Fruit fly (Drosophila melanogaster) whole organism, embryonic: ENCODE results near the gene CG7333.
A peak's percentile ranks its signal among the peaks of the same experiment; 100 is the strongest.

Experiments used
- Ada2b ChIP-seq: fragments of 200-800 bp; sonication (Bioruptor generic); IDR thresholded peaks from 2 replicates; pipeline ENCODE4 v1.3.6; 2022; ENCODE audit warnings: missing biosample characterization, missing genetic modification characterization
- Asciz ChIP-seq: fragments of 200-800 bp; sonication (Bioruptor generic); optimal IDR thresholded peaks from 2 replicates; lab custom pipeline; 2017; ENCODE audit warnings: missing biosample characterization, mild to moderate bottlenecking, missing genetic modification characterization, missing genetic modification reagents
- Atf-2 ChIP-seq: fragments of 200-800 bp; sonication (Bioruptor generic); optimal IDR thresholded peaks from 2 replicates; lab custom pipeline; 2016; ENCODE audit warnings: missing biosample characterization, missing genetic modification characterization
- CG10431 ChIP-seq: fragments of 200-800 bp; sonication (Bioruptor generic); optimal IDR thresholded peaks from 3 replicates; lab custom pipeline; 2018; ENCODE audit warnings: missing biosample characterization, mild to moderate bottlenecking, missing genetic modification characterization
- CG12659 ChIP-seq: fragments of 200-800 bp; sonication (Bioruptor generic); optimal IDR thresholded peaks from 3 replicates; lab custom pipeline; 2017; ENCODE audit warnings: mild to moderate bottlenecking, missing biosample characterization, missing genetic modification reagents, missing genetic modification characterization
- CG14441 ChIP-seq: fragments of 200-800 bp; sonication (Bioruptor generic); IDR thresholded peaks from 2 replicates; pipeline ENCODE4 v1.3.6; 2022; ENCODE audit warnings: missing biosample characterization, missing genetic modification characterization
- CG1602 ChIP-seq: fragments of 200-800 bp; sonication (Bioruptor generic); optimal IDR thresholded peaks from 3 replicates; lab custom pipeline; 2016; ENCODE audit warnings: missing biosample characterization, missing genetic modification characterization
- CG16813 ChIP-seq: fragments of 200-800 bp; sonication (Bioruptor generic); IDR thresholded peaks from 3 replicates; pipeline ENCODE4 v1.3.6; 2022; ENCODE audit warnings: missing biosample characterization, missing genetic modification characterization; ENCODE audit not compliant: partially characterized antibody
- CG16863 ChIP-seq: fragments of 200-800 bp; sonication (Bioruptor generic); optimal IDR thresholded peaks from 3 replicates; lab custom pipeline; 2016; ENCODE audit warnings: missing biosample characterization, missing genetic modification characterization
- CG17359 ChIP-seq: fragments of 200-800 bp; sonication (Bioruptor generic); optimal IDR thresholded peaks from 3 replicates; lab custom pipeline; 2018; ENCODE audit warnings: missing biosample characterization, mild to moderate bottlenecking, missing genetic modification characterization, moderate library complexity
- CG6791 ChIP-seq: fragments of 200-800 bp; sonication (Bioruptor generic); IDR thresholded peaks from 3 replicates; pipeline ENCODE4 v1.3.6; 2022; ENCODE audit warnings: missing biosample characterization, missing genetic modification characterization; ENCODE audit not compliant: partially characterized antibody
- CG6854 ChIP-seq: fragments of 200-800 bp; sonication (Bioruptor generic); optimal IDR thresholded peaks from 3 replicates; lab custom pipeline; 2017; ENCODE audit warnings: missing biosample characterization, mild to moderate bottlenecking, missing genetic modification characterization
- D ChIP-seq, 2 experiments: fragments of 200-800 bp in 1 of 2; fragments of >200 bp in 1 of 2; sonication (Bioruptor generic) in 1 of 2; optimal IDR thresholded peaks; 2 replicates in 1 of 2; 3 replicates in 1 of 2; lab custom pipeline; 2017; ENCODE audit warnings: mild to moderate bottlenecking in 1 of 2, missing biosample characterization in 1 of 2, missing genetic modification characterization in 1 of 2, missing genetic modification reagents in 1 of 2
- Dad ChIP-seq: fragments of 200-800 bp; sonication (Bioruptor generic); optimal IDR thresholded peaks from 3 replicates; lab custom pipeline; 2016; ENCODE audit warnings: missing biosample characterization, missing genetic modification characterization
- Dek ChIP-seq: fragments of 200-800 bp; sonication (Bioruptor generic); optimal IDR thresholded peaks from 3 replicates; lab custom pipeline; 2019; ENCODE audit warnings: missing biosample characterization, mild to moderate bottlenecking, missing genetic modification characterization, moderate library complexity
- Doc2 ChIP-seq: fragments of 200-800 bp; sonication (Bioruptor generic); IDR thresholded peaks from 2 replicates; pipeline ENCODE4 v1.3.6; 2022; ENCODE audit warnings: missing biosample characterization, missing genetic modification characterization
- Dp ChIP-seq: fragments of 200-800 bp; sonication (Bioruptor generic); optimal IDR thresholded peaks from 2 replicates; lab custom pipeline; 2018; ENCODE audit warnings: missing biosample characterization, mild to moderate bottlenecking, missing genetic modification characterization, moderate library complexity
- E2f1 ChIP-seq: fragments of 200-800 bp; sonication (Bioruptor generic); IDR thresholded peaks from 2 replicates; pipeline ENCODE4 v1.3.6; 2022; ENCODE audit warnings: missing biosample characterization, missing genetic modification characterization
- Eip74EF ChIP-seq, 2 experiments: fragments of 200-800 bp in 1 of 2; fragments of >200 bp in 1 of 2; sonication (Bioruptor generic) in 1 of 2; optimal IDR thresholded peaks; 2 replicates each; lab custom pipeline; 2017 to 2019; ENCODE audit warnings: missing biosample characterization in 2 of 2, missing genetic modification characterization in 2 of 2, mild to moderate bottlenecking in 1 of 2, moderate library complexity in 1 of 2
- Fer1 ChIP-seq: fragments of 200-800 bp; sonication (Bioruptor generic); optimal IDR thresholded peaks from 2 replicates; lab custom pipeline; 2017; ENCODE audit warnings: missing biosample characterization, mild to moderate bottlenecking, missing genetic modification characterization
- Hr78 ChIP-seq, 2 experiments: fragments of 200-800 bp in 1 of 2; fragments of >200 bp in 1 of 2; sonication (Bioruptor generic) in 1 of 2; optimal IDR thresholded peaks; 2 replicates each; lab custom pipeline; 2017 to 2019; ENCODE audit warnings: missing biosample characterization in 2 of 2, missing genetic modification characterization in 2 of 2, mild to moderate bottlenecking in 1 of 2, moderate library complexity in 1 of 2
- Kr ChIP-seq: fragments of 200-800 bp; sonication (Bioruptor generic); optimal IDR thresholded peaks from 2 replicates; lab custom pipeline; 2017; ENCODE audit warnings: missing biosample characterization, mild to moderate bottlenecking, missing genetic modification characterization
- Meics ChIP-seq: fragments of 200-800 bp; sonication (Bioruptor generic); optimal IDR thresholded peaks from 2 replicates; lab custom pipeline; 2017; ENCODE audit warnings: missing biosample characterization, mild to moderate bottlenecking, missing genetic modification characterization
- Sry-β ChIP-seq: fragments of 200-800 bp; sonication (Bioruptor generic); optimal IDR thresholded peaks from 2 replicates; lab custom pipeline; 2018; ENCODE audit warnings: missing biosample characterization, mild to moderate bottlenecking, missing genetic modification characterization, moderate library complexity
- Sry-δ ChIP-seq: fragments of 200-800 bp; sonication (Bioruptor generic); optimal IDR thresholded peaks from 2 replicates; lab custom pipeline; 2016; ENCODE audit warnings: missing biosample characterization, missing genetic modification characterization
- Trl ChIP-seq, 3 experiments: fragments of >200 bp in 2 of 3; fragments of 200-800 bp in 1 of 3; sonication (Bioruptor generic) in 1 of 3; optimal IDR thresholded peaks; 2 replicates in 1 of 3; 3 replicates in 2 of 3; lab custom pipeline; 2016 to 2017; ENCODE audit warnings: missing biosample characterization in 1 of 3, missing genetic modification characterization in 1 of 3
- amos ChIP-seq: fragments of 200-800 bp; sonication (Bioruptor generic); IDR thresholded peaks from 2 replicates; pipeline ENCODE4 v1.3.6; 2022; ENCODE audit warnings: missing biosample characterization, missing genetic modification characterization; ENCODE audit not compliant: partially characterized antibody
- cas ChIP-seq: fragments of 200-800 bp; sonication (Bioruptor generic); IDR thresholded peaks from 2 replicates; pipeline ENCODE4 v1.3.6; 2022; ENCODE audit warnings: missing biosample characterization, missing genetic modification characterization
- cwo ChIP-seq: fragments of 200-800 bp; sonication (Bioruptor generic); optimal IDR thresholded peaks from 3 replicates; lab custom pipeline; 2017; ENCODE audit warnings: missing biosample characterization, missing genetic modification characterization, mild to moderate bottlenecking, moderate library complexity, missing genetic modification reagents
- dm ChIP-seq: fragments of 200-800 bp; sonication (Bioruptor generic); optimal IDR thresholded peaks from 3 replicates; lab custom pipeline; 2016; ENCODE audit warnings: missing biosample characterization, missing genetic modification characterization
- esg ChIP-seq: fragments of 200-800 bp; sonication (Bioruptor generic); conservative IDR thresholded peaks from 2 replicates; pipeline ENCODE4 v1.3.6; 2022; ENCODE audit warnings: missing biosample characterization, missing genetic modification characterization
- fd102C ChIP-seq: fragments of 200-800 bp; sonication (Bioruptor generic); optimal IDR thresholded peaks from 2 replicates; lab custom pipeline; 2018; ENCODE audit warnings: missing biosample characterization, mild to moderate bottlenecking, missing genetic modification characterization, moderate library complexity
- fu2 ChIP-seq: fragments of 200-800 bp; sonication (Bioruptor generic); optimal IDR thresholded peaks from 2 replicates; lab custom pipeline; 2016; ENCODE audit warnings: missing biosample characterization, missing genetic modification characterization
- gce ChIP-seq: fragments of 200-800 bp; sonication (Bioruptor generic); IDR thresholded peaks from 3 replicates; pipeline ENCODE4 v1.3.6; 2022; ENCODE audit warnings: missing biosample characterization, missing genetic modification characterization
- gem ChIP-seq: fragments of 200-800 bp; sonication (Bioruptor generic); optimal IDR thresholded peaks from 2 replicates; lab custom pipeline; 2019; ENCODE audit warnings: missing biosample characterization, mild to moderate bottlenecking, missing genetic modification characterization, moderate library complexity
- hbn ChIP-seq: fragments of 200-800 bp; sonication (Bioruptor generic); IDR thresholded peaks from 2 replicates; pipeline ENCODE4 v1.3.6; 2022; ENCODE audit warnings: missing biosample characterization, missing genetic modification characterization; ENCODE audit not compliant: partially characterized antibody
- jing ChIP-seq: fragments of 200-800 bp; sonication (Bioruptor generic); optimal IDR thresholded peaks from 2 replicates; lab custom pipeline; 2018; ENCODE audit warnings: missing biosample characterization, mild to moderate bottlenecking, missing genetic modification characterization
- lbe ChIP-seq: fragments of 200-800 bp; sonication (Bioruptor generic); optimal IDR thresholded peaks from 2 replicates; lab custom pipeline; 2016; ENCODE audit warnings: missing biosample characterization, mild to moderate bottlenecking, missing genetic modification characterization
- mam ChIP-seq: fragments of 200-800 bp; sonication (Bioruptor generic); optimal IDR thresholded peaks from 3 replicates; lab custom pipeline; 2016; ENCODE audit warnings: missing biosample characterization, missing genetic modification characterization
- nerfin-2 ChIP-seq: fragments of 200-800 bp; sonication (Bioruptor generic); IDR thresholded peaks from 2 replicates; pipeline ENCODE4 v1.3.6; 2022; ENCODE audit warnings: missing biosample characterization, missing genetic modification characterization; ENCODE audit not compliant: partially characterized antibody
- p53 ChIP-seq: fragments of 200-800 bp; sonication (Bioruptor generic); optimal IDR thresholded peaks from 2 replicates; lab custom pipeline; 2016; ENCODE audit warnings: missing biosample characterization, missing genetic modification characterization
- pan ChIP-seq, 4 experiments: fragments of >200 bp in 3 of 4; fragments of 200-800 bp in 1 of 4; sonication (Bioruptor generic) in 1 of 4; optimal IDR thresholded peaks in 3 of 4; IDR thresholded peaks in 1 of 4; 2 replicates each; pipeline versions ENCODE4 v1.3.6 to Lab custom; 2017 to 2022; ENCODE audit warnings: missing biosample characterization in 2 of 4, missing genetic modification characterization in 2 of 4, mixed read lengths in 1 of 4
- tap ChIP-seq: fragments of 200-800 bp; optimal IDR thresholded peaks from 3 replicates; lab custom pipeline; 2019; ENCODE audit warnings: missing biosample characterization, mild to moderate bottlenecking, missing genetic modification characterization, moderate library complexity
- tll ChIP-seq, 2 experiments: fragments of 200-800 bp in 1 of 2; fragments of >200 bp in 1 of 2; sonication (Bioruptor generic) in 1 of 2; optimal IDR thresholded peaks; 2 replicates each; lab custom pipeline; 2017 to 2019; ENCODE audit warnings: missing biosample characterization in 2 of 2, missing genetic modification characterization in 2 of 2, mild to moderate bottlenecking in 1 of 2, moderate library complexity in 1 of 2
- trem ChIP-seq: fragments of 200-800 bp; optimal IDR thresholded peaks from 3 replicates; lab custom pipeline; 2019; ENCODE audit warnings: missing biosample characterization, mild to moderate bottlenecking, missing genetic modification characterization, moderate library complexity
- wek ChIP-seq: fragments of 200-800 bp; sonication (Bioruptor generic); optimal IDR thresholded peaks from 3 replicates; lab custom pipeline; 2018; ENCODE audit warnings: missing biosample characterization, mild to moderate bottlenecking, missing genetic modification characterization, moderate library complexity

CG7333 gene

dm6 chr3R:19627792-19628522, 27.5 kb downstream of the CG7333 start (continued):
- TF ChIP-seq Meics (GFP tag; lab: Kevin White, UChicago) (peak; percentile 69), wek (GFP tag; lab: Kevin White, UChicago) (no peak), CG17359 (peak; percentile 52), tap (tag; lab: Kevin White, UChicago) (peak; percentile 50), gce (GFP tag; lab: Robert Waterston, UW) (no peak), CG6854 (no peak), Dad (GFP tag; lab: Kevin White, UChicago) (no peak), D (optimal IDR thresholded peaks at IDR 0.05; lab: Kevin White, UChicago) (no peak), D (GFP tag; optimal IDR thresholded peaks at IDR 0.05; lab: Kevin White, UChicago) (peak; percentile 45), E2f1 (GFP tag; lab: Robert Waterston, UW) (no peak), Kr (no peak), esg (GFP tag; lab: Robert Waterston, UW) (0 out of 2 replicates have a peak, but pooled peaks have one; percentile 14), Fer1 (GFP tag; lab: Kevin White, UChicago) (peak; percentile 61), jing (GFP tag; lab: Kevin White, UChicago) (no peak), Dek (tag; lab: Kevin White, UChicago) (no peak), dm (GFP tag; lab: Kevin White, UChicago) (no peak), Ada2b (GFP tag; lab: Robert Waterston, UW) (no peak), cas (GFP tag; lab: Robert Waterston, UW) (no peak), CG6791 (no peak), mam (GFP tag; lab: Kevin White, UChicago) (no peak), CG10431 (no peak), nerfin-2 (GFP tag; lab: Robert Waterston, UW) (no peak), Sry-β (GFP tag; lab: Kevin White, UChicago) (no peak), CG1602 (GFP tag; lab: Kevin White, UChicago) (no peak), CG16813 (GFP tag; lab: Robert Waterston, UW) (no peak), fd102C (GFP tag; lab: Kevin White, UChicago) (no peak), lbe (no peak), amos (GFP tag; lab: Robert Waterston, UW) (no peak), cwo (GFP tag; lab: Kevin White, UChicago) (peak; percentile 67), trem (tag; lab: Kevin White, UChicago) (peak; percentile 27), CG16863 (GFP tag; lab: Kevin White, UChicago) (no peak), gem (tag; lab: Kevin White, UChicago) (peak; percentile 50), Sry-δ (GFP tag; lab: Kevin White, UChicago) (no peak), Doc2 (GFP tag; lab: Robert Waterston, UW) (no peak), Trl (optimal IDR thresholded peaks at IDR 0.05; lab: Kevin White, UChicago) (peak; percentile 11 to 39), Trl (GFP tag; optimal IDR thresholded peaks at IDR 0.05; lab: Kevin White, UChicago) (no peak), p53 (GFP tag; lab: Kevin White, UChicago) (no peak), Eip74EF (GFP tag; optimal IDR thresholded peaks at IDR 0.05; lab: Kevin White, UChicago) (peak in 1 of 2 experiments; percentile 53), pan (optimal IDR thresholded peaks at IDR 0.05; lab: Kevin White, UChicago) (peak in 1 of 2 experiments; percentile 60), pan (GFP tag; optimal IDR thresholded peaks at IDR 0.05 in 1 of 2, IDR thresholded peaks at IDR 0.05 in 1 of 2) (peak in 1 of 2 experiments; percentile 29), Atf-2 (GFP tag; lab: Kevin White, UChicago) (no peak), CG14441 (GFP tag; lab: Robert Waterston, UW) (no peak), tll (GFP tag; optimal IDR thresholded peaks at IDR 0.05; lab: Kevin White, UChicago) (peak in 1 of 2 experiments; percentile 53), CG12659 (GFP tag; lab: Kevin White, UChicago) (peak; percentile 8), fu2 (no peak), hbn (GFP tag; lab: Robert Waterston, UW) (no peak), Dp (no peak), Asciz (peak; percentile 52), Hr78 (GFP tag; optimal IDR thresholded peaks at IDR 0.05; lab: Kevin White, UChicago) (no peak)
